Fruit fly (Drosophila melanogaster): ENCODE results near the gene Vps45.

Gene Vps45

dm6 chr3R:9559413-9560014, 4.2 kb upstream of the Vps45 start, which contains the start of the genes AP-1mu and MBD-like (continued):
- TF ChIP-seq knrl (GFP tag; IDR thresholded peaks at IDR 0.05; ENCODE audit: partially characterized antibody), result peak; percentile 42; the same call in 1 of the 3 replicates
- no peak for TF ChIP-seq ato (GFP tag; IDR thresholded peaks at IDR 0.05; ENCODE audit: partially characterized antibody)
- TF ChIP-seq CG30431 (GFP tag; optimal IDR thresholded peaks at IDR 0.05), result peak; percentile 31
- no peak; the same call in 1 of the 2 replicates for TF ChIP-seq bbx (GFP tag; IDR thresholded peaks at IDR 0.05; ENCODE audit: partially characterized antibody)
- peak; percentile 70 for TF ChIP-seq sug (tag; optimal IDR thresholded peaks at IDR 0.05)
- TF ChIP-seq MTF-1 (GFP tag; optimal IDR thresholded peaks at IDR 0.05; ENCODE audit: borderline replicate concordance), result no peak
- TF ChIP-seq CG4404 (GFP tag; IDR thresholded peaks at IDR 0.05), result peak; percentile 73
- peak; percentile 92 for TF ChIP-seq sens (GFP tag)
- peak; percentile 28 for TF ChIP-seq Dp (GFP tag; optimal IDR thresholded peaks at IDR 0.05)
- no peak for TF ChIP-seq ac (GFP tag; optimal IDR thresholded peaks at IDR 0.05)
- TF ChIP-seq wdn (GFP tag; IDR thresholded peaks at IDR 0.05), result no peak
- no peak for TF ChIP-seq CrebB (tag; optimal IDR thresholded peaks at IDR 0.05)
- TF ChIP-seq Mes4 (GFP tag; optimal IDR thresholded peaks at IDR 0.05), result peak; percentile 31
- TF ChIP-seq CG1603 (tag; optimal IDR thresholded peaks at IDR 0.05), result peak; percentile 59
- TF ChIP-seq sisA (GFP tag; IDR thresholded peaks at IDR 0.05), result peak; percentile 56
- peak; percentile 50 for TF ChIP-seq CG14441 (GFP tag; IDR thresholded peaks at IDR 0.05)
- no peak for TF ChIP-seq gsb-n (tag; optimal IDR thresholded peaks at IDR 0.05)
- peak; percentile 62 for TF ChIP-seq bab2 (GFP tag; optimal IDR thresholded peaks at IDR 0.05)
- TF ChIP-seq phol (tag; optimal IDR thresholded peaks at IDR 0.05), result peak; percentile 75
- peak; percentile 4 for TF ChIP-seq CG7987 (GFP tag; optimal IDR thresholded peaks at IDR 0.05)
- TF ChIP-seq CG14667 (GFP tag; IDR thresholded peaks at IDR 0.05), result peak; percentile 43
- TF ChIP-seq CG2120 (GFP tag; optimal IDR thresholded peaks at IDR 0.05), result peak; percentile 86
- TF ChIP-seq MESR4 (GFP tag; optimal IDR thresholded peaks at IDR 0.05), result peak; percentile 78
- peak; percentile 29; the same call in 1 of the 3 replicates for TF ChIP-seq CG7357 (GFP tag; IDR thresholded peaks at IDR 0.05)
- TF ChIP-seq CG10979 (tag; optimal IDR thresholded peaks at IDR 0.05), result peak; percentile 45
- peak; percentile 81 for TF ChIP-seq CG12659 (GFP tag; optimal IDR thresholded peaks at IDR 0.05)
- no peak for TF ChIP-seq cg (GFP tag; optimal IDR thresholded peaks at IDR 0.05)
- TF ChIP-seq CG16815 (GFP tag; optimal IDR thresholded peaks at IDR 0.05), result peak; percentile 39
- peak; percentile 19 for TF ChIP-seq CG15479 (GFP tag; optimal IDR thresholded peaks at IDR 0.05)
- no peak for TF ChIP-seq pan (optimal IDR thresholded peaks at IDR 0.05)
- TF ChIP-seq pan (GFP tag; optimal IDR thresholded peaks at IDR 0.05 in 1 of 2, IDR thresholded peaks at IDR 0.05 in 1 of 2), result peak in 1 of 2 experiments; percentile 56
- TF ChIP-seq CHES-1-like (GFP tag; optimal IDR thresholded peaks at IDR 0.05), result peak; percentile 70
- peak; percentile 41; the same call in 1 of the 2 replicates for TF ChIP-seq klu (GFP tag; IDR thresholded peaks at IDR 0.05)
- TF ChIP-seq CG4360 (GFP tag; IDR thresholded peaks at IDR 0.05), result peak; percentile 99
- no peak for TF ChIP-seq CG11085 (GFP tag; IDR thresholded peaks at IDR 0.05)
- TF ChIP-seq Hr3 (GFP tag; optimal IDR thresholded peaks at IDR 0.05), result peak; percentile 66
- TF ChIP-seq chif (GFP tag; optimal IDR thresholded peaks at IDR 0.05), result peak; percentile 35 to 67
- TF ChIP-seq sob (GFP tag; IDR thresholded peaks at IDR 0.05), result peak; percentile 60
- no peak for TF ChIP-seq odd (GFP tag; optimal IDR thresholded peaks at IDR 0.05)
- no peak for TF ChIP-seq Sox100B (GFP tag; optimal IDR thresholded peaks at IDR 0.05)
- TF ChIP-seq CG17568 (GFP tag; optimal IDR thresholded peaks at IDR 0.05), result no peak
- TF ChIP-seq CG2199 (GFP tag; IDR thresholded peaks at IDR 0.05), result no peak
- no peak for TF ChIP-seq fd102C (GFP tag; optimal IDR thresholded peaks at IDR 0.05)
- TF ChIP-seq cas (GFP tag; IDR thresholded peaks at IDR 0.05), result peak; percentile 29; the same call in 1 of the 2 replicates
- TF ChIP-seq Aef1 (GFP tag; IDR thresholded peaks at IDR 0.05), result peak; percentile 52
- no peak for TF ChIP-seq scrt (GFP tag; optimal IDR thresholded peaks at IDR 0.05)
- TF ChIP-seq Opbp (GFP tag; IDR thresholded peaks at IDR 0.05; ENCODE audit: partially characterized antibody), result no peak
- TF ChIP-seq crc (GFP tag; optimal IDR thresholded peaks at IDR 0.05), result peak; percentile 30
- TF ChIP-seq CG12391 (tag; optimal IDR thresholded peaks at IDR 0.05), result peak; percentile 79
- peak; percentile 76 for TF ChIP-seq Sry-β (GFP tag; optimal IDR thresholded peaks at IDR 0.05)

All from whole organism, embryonic.